Worm (Caenorhabditis elegans): ENCODE measurements around the gene acn-1.

- TF ChIP-seq nhr-28 (tag; optimal IDR thresholded peaks at IDR 0.05) (no peak), elt-3 (tag; optimal IDR thresholded peaks at IDR 0.05) (no peak), bed-3 (GFP tag; optimal IDR thresholded peaks at IDR 0.05) (no peak), mab-5 (tag; optimal IDR thresholded peaks at IDR 0.05) (no peak)
Measured at ce11 chrX:5120196-5120595, 23.3 kb upstream of the acn-1 start.

Data from whole organism, mixed stage, embryonic.